Worm (Caenorhabditis elegans) whole organism, L1 larva: Measurements from ENCODE around the gene tkt-1.

ENCODE experiments used
- egl-13 ChIP-seq: sonication (generic microtip); optimal IDR thresholded peaks from 2 replicates; lab custom pipeline; 2016; ENCODE audit warnings: missing genotype, missing genetic modification reagents, missing genetic modification characterization, missing compliant biosample characterization
- lin-39 ChIP-seq: fragments of 150-350 bp; optimal IDR thresholded peaks from 2 replicates; lab custom pipeline; 2014; ENCODE audit warnings: missing biosample characterization, missing genetic modification reagents, missing genetic modification characterization
- nhr-237 ChIP-seq: fragments of 150-350 bp; optimal IDR thresholded peaks from 2 replicates; lab custom pipeline; 2014; ENCODE audit warnings: missing biosample characterization, missing genetic modification characterization
- snpc-4 ChIP-seq: fragments of 150-350 bp; optimal IDR thresholded peaks from 2 replicates; lab custom pipeline; 2014; ENCODE audit warnings: missing biosample characterization, missing genetic modification characterization
- snu-23 ChIP-seq: sonication (generic microtip); optimal IDR thresholded peaks from 2 replicates; lab custom pipeline; 2016; ENCODE audit warnings: missing genetic modification characterization, missing compliant biosample characterization
- unc-86 ChIP-seq: sonication (generic microtip); optimal IDR thresholded peaks from 2 replicates; lab custom pipeline; 2016; ENCODE audit warnings: missing genetic modification characterization, missing compliant biosample characterization
- zip-4 ChIP-seq: fragments of 200-800 bp; sonication (Bioruptor generic); optimal IDR thresholded peaks from 2 replicates; lab custom pipeline; 2018; ENCODE audit warnings: mild to moderate bottlenecking, missing genetic modification characterization, moderate library complexity, missing compliant biosample characterization

DNA sequence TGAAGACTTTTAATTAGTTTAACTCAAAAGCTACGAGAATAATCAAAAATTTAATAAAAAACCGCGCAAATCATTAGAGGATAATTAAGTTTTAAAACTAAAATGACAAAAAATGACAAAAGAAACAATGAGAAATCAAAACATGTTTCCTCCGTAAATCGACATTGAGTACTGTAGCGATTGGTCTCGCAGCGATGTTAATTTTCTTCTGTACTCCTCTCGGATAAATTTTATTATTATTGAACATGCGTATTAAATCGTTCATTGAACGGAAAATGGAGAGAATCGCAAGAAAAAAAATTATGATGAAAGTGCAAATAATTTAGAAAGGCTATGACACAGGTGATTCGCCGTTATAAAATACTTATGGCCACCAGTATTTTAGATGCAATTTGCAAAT, 41.9 kb downstream of the tkt-1 start:
- TF ChIP-seq nhr-237 (tag; lab: Kevin White, UChicago) (no peak), lin-39 (tag; lab: Kevin White, UChicago) (no peak), zip-4 (GFP tag; lab: Kevin White, UChicago) (no peak), egl-13 (no peak), unc-86 (tag; lab: Kevin White, UChicago) (no peak), snu-23 (GFP tag; lab: Kevin White, UChicago) (no peak), snpc-4 (no peak)
